Fruit fly (Drosophila melanogaster) whole organism, embryonic: ENCODE results near the gene CG9389.

Experiments
- Adf1 ChIP-seq: fragments of 200-800 bp; sonication (Bioruptor generic); IDR thresholded peaks from 2 replicates; pipeline ENCODE4 v1.3.6; 2022; ENCODE audit warnings: missing biosample characterization, missing genetic modification characterization
- Asciz ChIP-seq: fragments of 200-800 bp; sonication (Bioruptor generic); optimal IDR thresholded peaks from 2 replicates; lab custom pipeline; 2017; ENCODE audit warnings: missing biosample characterization, mild to moderate bottlenecking, missing genetic modification characterization, missing genetic modification reagents
- CG11247 ChIP-seq: fragments of 200-800 bp; sonication (Bioruptor generic); IDR thresholded peaks from 2 replicates; pipeline ENCODE4 v1.3.6; 2022; ENCODE audit warnings: missing biosample characterization, missing genetic modification characterization
- CG11723 ChIP-seq: fragments of 200-800 bp; sonication (Bioruptor generic); optimal IDR thresholded peaks from 2 replicates; lab custom pipeline; 2017; ENCODE audit warnings: missing biosample characterization, mild to moderate bottlenecking, missing genetic modification characterization
- CG1233 ChIP-seq: fragments of 200-800 bp; sonication (Bioruptor generic); optimal IDR thresholded peaks from 4 replicates; lab custom pipeline; 2018; ENCODE audit warnings: missing biosample characterization, mild to moderate bottlenecking, missing genetic modification characterization
- CG13424 ChIP-seq: fragments of 200-800 bp; sonication (Bioruptor generic); optimal IDR thresholded peaks from 2 replicates; lab custom pipeline; 2019; ENCODE audit warnings: missing biosample characterization, mild to moderate bottlenecking, missing genetic modification characterization, moderate library complexity
- CG17361 ChIP-seq: fragments of 200-800 bp; sonication (Bioruptor generic); IDR thresholded peaks from 3 replicates; pipeline ENCODE4 v1.3.6; 2022; ENCODE audit warnings: missing biosample characterization, missing genetic modification characterization
- CG18764 ChIP-seq: fragments of 200-800 bp; sonication (Bioruptor generic); optimal IDR thresholded peaks from 3 replicates; lab custom pipeline; 2016; ENCODE audit warnings: missing biosample characterization, missing genetic modification characterization
- CG3065 ChIP-seq: fragments of 200-800 bp; sonication (Bioruptor generic); optimal IDR thresholded peaks from 2 replicates; lab custom pipeline; 2016; ENCODE audit warnings: missing biosample characterization, missing genetic modification characterization
- CG31224 ChIP-seq: fragments of 200-800 bp; sonication (Bioruptor generic); IDR thresholded peaks from 2 replicates; pipeline ENCODE4 v1.3.6; 2022; ENCODE audit warnings: missing biosample characterization, missing genetic modification characterization
- CG5953 ChIP-seq: fragments of 200-800 bp; sonication (Bioruptor generic); IDR thresholded peaks from 2 replicates; pipeline ENCODE4 v1.3.6; 2022; ENCODE audit warnings: missing biosample characterization, missing genetic modification characterization
- CG6272 ChIP-seq: fragments of 200-800 bp; sonication (Bioruptor generic); IDR thresholded peaks from 2 replicates; pipeline ENCODE4 v1.3.6; 2022; ENCODE audit warnings: missing biosample characterization, missing genetic modification characterization
- CG8478 ChIP-seq: fragments of >200 bp; optimal IDR thresholded peaks from 2 replicates; lab custom pipeline; 2018
- CG8765 ChIP-seq: fragments of 200-800 bp; sonication (Bioruptor generic); IDR thresholded peaks from 2 replicates; pipeline ENCODE4 v1.3.6; 2022; ENCODE audit warnings: missing biosample characterization, missing genetic modification characterization
- CG9876 ChIP-seq: fragments of 200-800 bp; sonication (Bioruptor generic); optimal IDR thresholded peaks from 2 replicates; lab custom pipeline; 2016; ENCODE audit warnings: missing biosample characterization, missing genetic modification characterization
- Camta ChIP-seq: fragments of 200-800 bp; sonication (Bioruptor generic); optimal IDR thresholded peaks from 2 replicates; lab custom pipeline; 2016; ENCODE audit warnings: missing biosample characterization, missing genetic modification characterization
- Doc3 ChIP-seq: fragments of 200-800 bp; sonication (Bioruptor generic); IDR thresholded peaks from 3 replicates; pipeline ENCODE4 v1.3.6; 2022; ENCODE audit warnings: missing biosample characterization, missing genetic modification characterization; ENCODE audit not compliant: partially characterized antibody
- Fer2 ChIP-seq: fragments of 200-800 bp; sonication (Bioruptor generic); optimal IDR thresholded peaks from 2 replicates; lab custom pipeline; 2018; ENCODE audit warnings: missing biosample characterization, mild to moderate bottlenecking, missing genetic modification characterization, moderate library complexity
- H15 ChIP-seq: fragments of 200-800 bp; sonication (Bioruptor generic); IDR thresholded peaks from 3 replicates; pipeline ENCODE4 v1.3.6; 2022; ENCODE audit warnings: missing biosample characterization, missing genetic modification characterization
- HmgD ChIP-seq: fragments of 200-800 bp; sonication (Bioruptor generic); optimal IDR thresholded peaks from 3 replicates; lab custom pipeline; 2016; ENCODE audit warnings: missing biosample characterization, missing genetic modification characterization
- Hsf ChIP-seq: fragments of 200-800 bp; sonication (Bioruptor generic); optimal IDR thresholded peaks from 3 replicates; lab custom pipeline; 2016; ENCODE audit warnings: missing biosample characterization, missing genetic modification characterization
- Jarid2 ChIP-seq: fragments of 200-800 bp; sonication (Bioruptor generic); optimal IDR thresholded peaks from 3 replicates; lab custom pipeline; 2017; ENCODE audit warnings: mild to moderate bottlenecking, missing biosample characterization, missing genetic modification reagents, missing genetic modification characterization
- Mad ChIP-seq: fragments of 200-800 bp; sonication (Bioruptor generic); optimal IDR thresholded peaks from 2 replicates; lab custom pipeline; 2016; ENCODE audit warnings: missing biosample characterization, missing genetic modification characterization
- NC2β ChIP-seq: fragments of 200-800 bp; sonication (Bioruptor generic); optimal IDR thresholded peaks from 2 replicates; lab custom pipeline; 2016; ENCODE audit warnings: missing biosample characterization, missing genetic modification characterization
- Xbp1 ChIP-seq: fragments of 200-800 bp; sonication (Bioruptor generic); optimal IDR thresholded peaks from 3 replicates; lab custom pipeline; 2016; ENCODE audit warnings: missing biosample characterization, mild to moderate bottlenecking, missing genetic modification characterization
- Xrp1 ChIP-seq: fragments of 200-800 bp; sonication (Bioruptor generic); IDR thresholded peaks from 2 replicates; pipeline ENCODE4 v1.3.6; 2022; ENCODE audit warnings: missing biosample characterization, missing genetic modification characterization
- YL-1 ChIP-seq: fragments of 200-800 bp; sonication (Bioruptor generic); optimal IDR thresholded peaks from 3 replicates; lab custom pipeline; 2017; ENCODE audit warnings: missing biosample characterization, mild to moderate bottlenecking, missing genetic modification characterization
- chif ChIP-seq, 2 experiments: fragments of 200-800 bp; sonication (Bioruptor generic); optimal IDR thresholded peaks; 3 replicates each; lab custom pipeline; 2016; ENCODE audit warnings: missing biosample characterization in 2 of 2, missing genetic modification characterization in 2 of 2
- chinmo ChIP-seq: fragments of 200-800 bp; sonication (Bioruptor generic); IDR thresholded peaks from 4 replicates; pipeline ENCODE4 v1.3.6; 2022; ENCODE audit warnings: missing biosample characterization, missing genetic modification characterization; ENCODE audit not compliant: partially characterized antibody
- crol ChIP-seq: fragments of 200-800 bp; sonication (Bioruptor generic); IDR thresholded peaks from 2 replicates; pipeline ENCODE4 v1.3.6; 2022; ENCODE audit warnings: missing biosample characterization, missing genetic modification characterization
- crp ChIP-seq, 2 experiments: fragments of 200-800 bp; sonication (Bioruptor generic); optimal IDR thresholded peaks; 2 replicates in 1 of 2; 3 replicates in 1 of 2; lab custom pipeline; 2017; ENCODE audit warnings: missing biosample characterization in 2 of 2, missing genetic modification characterization in 2 of 2, mild to moderate bottlenecking in 1 of 2, moderate library complexity in 1 of 2
- dati ChIP-seq: fragments of 200-800 bp; sonication (Bioruptor generic); IDR thresholded peaks from 2 replicates; pipeline ENCODE4 v1.3.6; 2022; ENCODE audit warnings: missing biosample characterization, missing genetic modification characterization
- dimm ChIP-seq: fragments of 200-800 bp; sonication (Bioruptor generic); IDR thresholded peaks from 2 replicates; pipeline ENCODE4 v1.3.6; 2022; ENCODE audit warnings: missing biosample characterization, missing genetic modification characterization
- eve ChIP-seq, 2 experiments: fragments of >200 bp; optimal IDR thresholded peaks; 2 replicates each; lab custom pipeline; 2017; ENCODE audit warnings: missing biosample characterization in 2 of 2, missing genetic modification characterization in 2 of 2
- fd3F ChIP-seq: fragments of 200-800 bp; sonication (Bioruptor generic); optimal IDR thresholded peaks from 2 replicates; lab custom pipeline; 2018; ENCODE audit warnings: missing biosample characterization, mild to moderate bottlenecking, missing genetic modification characterization, moderate library complexity
- ftz-f1 ChIP-seq: fragments of 200-800 bp; sonication (Bioruptor generic); optimal IDR thresholded peaks from 2 replicates; lab custom pipeline; 2016; ENCODE audit warnings: missing biosample characterization, missing genetic modification characterization
- insv ChIP-seq, 2 experiments: fragments of 200-800 bp; sonication (Bioruptor generic); optimal IDR thresholded peaks; 3 replicates each; lab custom pipeline; 2016 to 2018; ENCODE audit warnings: missing biosample characterization in 2 of 2, missing genetic modification characterization in 2 of 2
- klu ChIP-seq: fragments of 200-800 bp; sonication (Bioruptor generic); IDR thresholded peaks from 2 replicates; pipeline ENCODE4 v1.3.6; 2022; ENCODE audit warnings: missing biosample characterization, missing genetic modification characterization
- kni ChIP-seq: fragments of 200-800 bp; sonication (Bioruptor generic); optimal IDR thresholded peaks from 3 replicates; lab custom pipeline; 2017; ENCODE audit warnings: mild to moderate bottlenecking, missing biosample characterization, missing genetic modification reagents, missing genetic modification characterization
- maf-S ChIP-seq: fragments of 200-800 bp; sonication (Bioruptor generic); optimal IDR thresholded peaks from 2 replicates; lab custom pipeline; 2016; ENCODE audit warnings: missing biosample characterization, missing genetic modification characterization
- nmo ChIP-seq: fragments of 200-800 bp; sonication (Bioruptor generic); optimal IDR thresholded peaks from 2 replicates; lab custom pipeline; 2018; ENCODE audit warnings: missing biosample characterization, mild to moderate bottlenecking, missing genetic modification characterization, moderate library complexity
- onecut ChIP-seq: fragments of 200-800 bp; sonication (Bioruptor generic); IDR thresholded peaks from 2 replicates; pipeline ENCODE4 v1.3.6; 2022; ENCODE audit warnings: missing biosample characterization, missing genetic modification characterization
- org-1 ChIP-seq: fragments of 200-800 bp; sonication (Bioruptor generic); optimal IDR thresholded peaks from 2 replicates; lab custom pipeline; 2017; ENCODE audit warnings: missing biosample characterization, missing genetic modification characterization
- prd ChIP-seq, 3 experiments: fragments of >200 bp in 2 of 3; fragments of 200-800 bp in 1 of 3; sonication (Bioruptor generic) in 1 of 3; optimal IDR thresholded peaks in 2 of 3; IDR thresholded peaks in 1 of 3; 2 replicates in 2 of 3; 3 replicates in 1 of 3; pipeline versions ENCODE4 v1.3.6 to Lab custom; 2017 to 2022; ENCODE audit warnings: missing biosample characterization in 1 of 3, missing genetic modification characterization in 1 of 3
- schlank ChIP-seq: fragments of 200-800 bp; sonication (Bioruptor generic); optimal IDR thresholded peaks from 2 replicates; lab custom pipeline; 2018; ENCODE audit warnings: missing biosample characterization, mild to moderate bottlenecking, missing genetic modification characterization
- sd ChIP-seq: fragments of 200-800 bp; sonication (Bioruptor generic); optimal IDR thresholded peaks from 3 replicates; lab custom pipeline; 2018; ENCODE audit warnings: missing biosample characterization, mild to moderate bottlenecking, missing genetic modification characterization, moderate library complexity
- sens ChIP-seq: fragments of 200-800 bp; sonication (Bioruptor generic); peaks from one replicate; lab custom pipeline; 2016; ENCODE audit warnings: missing biosample characterization, missing genetic modification characterization
- zfh2 ChIP-seq: fragments of 200-800 bp; sonication (Bioruptor generic); optimal IDR thresholded peaks from 2 replicates; lab custom pipeline; 2016; ENCODE audit warnings: missing biosample characterization, missing genetic modification characterization

The CG9389 gene

dm6 chr3L:21276296-21277257 lies 6.2 kb upstream of the CG9389 start (continued):
- TF ChIP-seq crol, result peak; percentile 96
- TF ChIP-seq CG8765 (GFP tag; lab: Robert Waterston, UW), result no peak
- peak; percentile 68 for TF ChIP-seq Xbp1 (GFP tag; lab: Kevin White, UChicago)
- TF ChIP-seq onecut (GFP tag; lab: Robert Waterston, UW), result 0 out of 2 replicates have a peak, but pooled peaks have one; percentile 5
- TF ChIP-seq Xrp1, result peak; percentile 41
- peak; percentile 91 for TF ChIP-seq CG17361 (GFP tag; lab: Robert Waterston, UW)
- peak; percentile 70 for TF ChIP-seq Hsf
- TF ChIP-seq insv (GFP tag; optimal IDR thresholded peaks at IDR 0.05; lab: Kevin White, UChicago), result peak; percentile 4 to 31
- TF ChIP-seq prd (optimal IDR thresholded peaks at IDR 0.05; lab: Kevin White, UChicago), result no peak
- peak; percentile 66 for TF ChIP-seq prd (GFP tag; IDR thresholded peaks at IDR 0.05; lab: Robert Waterston, UW)
- no peak for TF ChIP-seq Adf1
- TF ChIP-seq Mad (GFP tag; lab: Kevin White, UChicago), result no peak
- peak; percentile 71 for TF ChIP-seq NC2β
- peak; percentile 45 for TF ChIP-seq CG1233 (GFP tag; lab: Kevin White, UChicago)
- TF ChIP-seq dati (GFP tag; lab: Robert Waterston, UW), result no peak
- TF ChIP-seq fd3F (GFP tag; lab: Kevin White, UChicago), result peak; percentile 29
- TF ChIP-seq CG18764 (GFP tag; lab: Kevin White, UChicago), result no peak
- no peak for TF ChIP-seq CG11247 (GFP tag; lab: Robert Waterston, UW)
- TF ChIP-seq eve (GFP tag; optimal IDR thresholded peaks at IDR 0.05; lab: Kevin White, UChicago), result peak in 1 of 2 experiments; percentile 92
- no peak for TF ChIP-seq CG5953 (GFP tag; lab: Robert Waterston, UW)
- no peak for TF ChIP-seq CG3065
- peak; percentile 96 for TF ChIP-seq sens (GFP tag; lab: Kevin White, UChicago)
- no peak for TF ChIP-seq Doc3 (GFP tag; lab: Robert Waterston, UW)
- peak; percentile 41 for TF ChIP-seq org-1 (GFP tag; lab: Kevin White, UChicago)
- peak; percentile 1 for TF ChIP-seq schlank (tag; lab: Kevin White, UChicago)
- peak in 1 of 2 experiments; percentile 36 for TF ChIP-seq crp (GFP tag; optimal IDR thresholded peaks at IDR 0.05; lab: Kevin White, UChicago)
- TF ChIP-seq nmo (GFP tag; lab: Kevin White, UChicago), result peak; percentile 82
- TF ChIP-seq ftz-f1 (GFP tag; lab: Kevin White, UChicago), result no peak
- TF ChIP-seq Jarid2, result peak; percentile 4
- peak; percentile 22 for TF ChIP-seq CG9876 (GFP tag; lab: Kevin White, UChicago)
- peak; percentile 4 for TF ChIP-seq YL-1
- TF ChIP-seq CG8478 (lab: Kevin White, UChicago), result no peak
- peak; percentile 54 for TF ChIP-seq Camta (GFP tag; lab: Kevin White, UChicago)
- TF ChIP-seq chif (GFP tag; optimal IDR thresholded peaks at IDR 0.05; lab: Kevin White, UChicago), result peak; percentile 53 to 73
- TF ChIP-seq CG6272 (GFP tag; lab: Robert Waterston, UW), result 0 out of 2 replicates have a peak, but pooled peaks have one; percentile 14
- no peak for TF ChIP-seq dimm
- TF ChIP-seq sd (tag; lab: Kevin White, UChicago), result peak; percentile 88
- TF ChIP-seq kni (GFP tag; lab: Kevin White, UChicago), result peak; percentile 88
- peak; percentile 54 for TF ChIP-seq zfh2 (GFP tag; lab: Kevin White, UChicago)
- peak; percentile 10 for TF ChIP-seq HmgD (GFP tag; lab: Kevin White, UChicago)
- TF ChIP-seq H15 (GFP tag; lab: Robert Waterston, UW), result 0 out of 3 replicates have a peak, but pooled peaks have one; percentile 6
- peak; percentile 63 for TF ChIP-seq CG13424 (tag; lab: Kevin White, UChicago)
- peak; percentile 50 for TF ChIP-seq CG11723 (GFP tag; lab: Kevin White, UChicago)
- 0 out of 4 replicates have a peak, but pooled peaks have one; percentile 39 for TF ChIP-seq chinmo (GFP tag; lab: Robert Waterston, UW)
- no peak for TF ChIP-seq Fer2 (tag; lab: Kevin White, UChicago)
- peak; percentile 73 for TF ChIP-seq Asciz (GFP tag; lab: Kevin White, UChicago)
- TF ChIP-seq klu (GFP tag; lab: Robert Waterston, UW), result no peak
- TF ChIP-seq maf-S, result peak; percentile 37
- TF ChIP-seq CG31224 (GFP tag; lab: Robert Waterston, UW), result peak; percentile 30; the same call in 1 of the 2 replicates
